Worm (Caenorhabditis elegans) whole organism, L3 larva: Measurements from ENCODE around the gene M03C11.6.

Source experiments
- ZK546.5 ChIP-seq: sonication (generic microtip); optimal IDR thresholded peaks from 2 replicates; lab custom pipeline; 2017; ENCODE audit warnings: missing biosample characterization, missing genetic modification characterization
- aly-2 ChIP-seq: fragments of 150-350 bp; optimal IDR thresholded peaks from 2 replicates; lab custom pipeline; 2014; ENCODE audit warnings: missing biosample characterization, missing genetic modification characterization
- ama-1 ChIP-seq: fragments of 150-350 bp; optimal IDR thresholded peaks from 2 replicates; lab custom pipeline; 2018
- ceh-16 ChIP-seq: sonication (generic microtip); optimal IDR thresholded peaks from 2 replicates; lab custom pipeline; 2017; ENCODE audit warnings: missing biosample characterization, missing genetic modification characterization
- ceh-9 ChIP-seq: sonication (generic microtip); optimal IDR thresholded peaks from 2 replicates; lab custom pipeline; 2018; ENCODE audit warnings: missing biosample characterization, missing genetic modification characterization
- elt-3 ChIP-seq, 3 experiments: fragments of 150-350 bp in 1 of 3; sonication (generic microtip) in 2 of 3; optimal IDR thresholded peaks; 2 replicates in 2 of 3; 4 replicates in 1 of 3; lab custom pipeline; 2014 to 2017; ENCODE audit warnings: missing biosample characterization in 3 of 3, missing genetic modification characterization in 3 of 3
- lin-39 ChIP-seq: fragments of 150-350 bp; optimal IDR thresholded peaks from 2 replicates; lab custom pipeline; 2018; ENCODE audit warnings: missing biosample characterization, missing genetic modification reagents, missing genetic modification characterization
- lsy-12 ChIP-seq: sonication (generic microtip); optimal IDR thresholded peaks from 2 replicates; lab custom pipeline; 2016; ENCODE audit warnings: mild to moderate bottlenecking, missing genetic modification characterization, missing compliant biosample characterization
- nhr-237 ChIP-seq: fragments of 150-350 bp; optimal IDR thresholded peaks from 2 replicates; lab custom pipeline; 2014; ENCODE audit warnings: missing biosample characterization, missing genetic modification characterization
- pqm-1 ChIP-seq: fragments of 150-350 bp; optimal IDR thresholded peaks from 2 replicates; lab custom pipeline; 2017; ENCODE audit warnings: missing biosample characterization, missing genetic modification characterization, inconsistent platforms
- snpc-4 ChIP-seq: fragments of 150-350 bp; optimal IDR thresholded peaks from 2 replicates; lab custom pipeline; 2014; ENCODE audit warnings: missing biosample characterization, missing genetic modification characterization
- zag-1 ChIP-seq: fragments of 150-350 bp; optimal IDR thresholded peaks from 2 replicates; lab custom pipeline; 2014; ENCODE audit warnings: missing biosample characterization, missing genetic modification characterization
- ztf-11 ChIP-seq: fragments of 150-350 bp; optimal IDR thresholded peaks from 2 replicates; lab custom pipeline; 2014; ENCODE audit warnings: missing biosample characterization, missing genetic modification characterization

DNA sequence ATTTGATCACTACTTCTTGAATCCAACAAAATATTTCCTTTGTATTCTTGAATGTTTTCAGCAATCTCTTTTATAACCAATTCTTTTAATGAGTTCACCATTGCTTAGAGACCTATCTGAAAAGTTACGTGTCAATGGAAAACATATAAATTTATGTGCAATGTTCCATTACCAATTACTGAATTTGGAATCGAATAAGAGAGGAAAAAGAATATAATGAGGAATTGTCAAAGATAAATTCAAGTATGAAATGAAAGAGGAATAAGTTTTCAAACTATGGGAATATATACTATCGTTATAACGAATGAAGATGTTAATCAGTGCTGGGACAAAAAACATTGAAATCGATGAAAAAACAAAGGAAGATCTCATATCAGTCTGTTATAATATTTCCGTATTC lies 27.2 kb upstream of the M03C11.6 start, which contains the start of gene H04D03.4:
- TF ChIP-seq elt-3 (tag; optimal IDR thresholded peaks at IDR 0.05; lab: Kevin White, UChicago): no peak
- TF ChIP-seq ceh-9 (tag; lab: Kevin White, UChicago): no peak
- no peak for TF ChIP-seq ama-1 (lab: Kevin White, UChicago)
- TF ChIP-seq snpc-4 (tag; lab: Kevin White, UChicago): no peak
- no peak for TF ChIP-seq pqm-1 (tag; lab: Kevin White, UChicago)
- TF ChIP-seq zag-1 (tag; lab: Kevin White, UChicago): no peak
- no peak for TF ChIP-seq lsy-12 (tag; lab: Kevin White, UChicago)
- no peak for TF ChIP-seq nhr-237
- no peak for TF ChIP-seq aly-2 (tag; lab: Kevin White, UChicago)
- TF ChIP-seq lin-39 (tag; lab: Kevin White, UChicago): no peak
- no peak for TF ChIP-seq ztf-11 (tag; lab: Kevin White, UChicago)
- TF ChIP-seq ZK546.5 (tag; lab: Kevin White, UChicago): no peak
- no peak for TF ChIP-seq ceh-16 (tag; lab: Kevin White, UChicago)
